Worm (Caenorhabditis elegans): ENCODE results near the gene F31E8.4.

DNA sequence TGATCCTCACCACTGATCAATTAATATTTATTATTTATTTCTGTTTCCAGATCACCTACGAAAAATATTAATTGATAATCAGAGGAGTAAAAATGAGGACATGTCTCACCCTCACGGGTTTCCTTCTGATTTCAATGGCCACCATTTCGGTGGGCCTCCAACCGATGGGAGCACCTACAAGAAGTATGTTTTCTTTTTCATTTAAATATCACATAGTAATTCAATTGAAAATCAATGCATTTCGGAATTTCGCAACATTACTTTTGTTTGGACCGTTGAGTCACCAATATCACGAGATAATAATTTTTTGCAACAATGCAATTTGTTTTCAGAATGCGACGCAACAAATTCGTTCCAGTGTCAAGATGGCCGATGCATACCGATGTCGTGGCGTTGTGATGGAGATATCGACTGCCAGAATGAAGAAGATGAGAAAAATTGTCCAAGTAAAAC is 16.6 kb downstream of the F31E8.4 start, which contains the start of gene gldi-2:
- no peak for TF ChIP-seq cog-1 (tag; optimal IDR thresholded peaks at IDR 0.05)
- no peak for TF ChIP-seq flt-1 (GFP tag; IDR thresholded peaks at IDR 0.05)
- no peak for TF ChIP-seq T22C8.4 (GFP tag; IDR thresholded peaks at IDR 0.05)
- TF ChIP-seq ref-1 (GFP tag; conservative IDR thresholded peaks at IDR 0.05), result no peak

Data from whole organism, midembryonic.